Worm (Caenorhabditis elegans): ENCODE results near the gene skn-1.

Gene skn-1

DNA sequence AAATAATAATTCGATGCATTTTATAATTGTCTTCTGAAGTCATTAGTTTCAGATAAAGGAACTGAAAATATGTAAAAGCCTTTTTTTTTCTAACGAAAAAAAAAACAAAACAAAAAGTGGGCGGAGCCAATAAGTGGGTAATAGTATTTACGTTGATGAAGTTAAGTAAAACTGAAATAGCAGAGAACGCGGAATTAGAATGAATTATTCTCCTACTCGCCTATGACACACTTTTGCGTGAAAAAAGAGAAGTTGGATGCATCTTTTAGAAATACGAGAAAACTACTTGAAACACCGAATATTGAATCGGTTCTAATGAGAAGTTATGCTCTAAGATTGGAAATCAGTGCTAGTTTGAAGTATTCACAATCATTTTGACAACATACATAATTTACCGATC is 40.5 kb downstream of the skn-1 start, which contains the start of gene srsx-16 (continued):
- no peak for TF ChIP-seq D2030.7 (GFP tag; IDR thresholded peaks at IDR 0.05)
- TF ChIP-seq nhr-80 (tag; optimal IDR thresholded peaks at IDR 0.05): no peak
- TF ChIP-seq chd-7 (tag; optimal IDR thresholded peaks at IDR 0.05): no peak
- no peak for TF ChIP-seq Y79H2A.3 (GFP tag; conservative IDR thresholded peaks at IDR 0.05)

DNA sequence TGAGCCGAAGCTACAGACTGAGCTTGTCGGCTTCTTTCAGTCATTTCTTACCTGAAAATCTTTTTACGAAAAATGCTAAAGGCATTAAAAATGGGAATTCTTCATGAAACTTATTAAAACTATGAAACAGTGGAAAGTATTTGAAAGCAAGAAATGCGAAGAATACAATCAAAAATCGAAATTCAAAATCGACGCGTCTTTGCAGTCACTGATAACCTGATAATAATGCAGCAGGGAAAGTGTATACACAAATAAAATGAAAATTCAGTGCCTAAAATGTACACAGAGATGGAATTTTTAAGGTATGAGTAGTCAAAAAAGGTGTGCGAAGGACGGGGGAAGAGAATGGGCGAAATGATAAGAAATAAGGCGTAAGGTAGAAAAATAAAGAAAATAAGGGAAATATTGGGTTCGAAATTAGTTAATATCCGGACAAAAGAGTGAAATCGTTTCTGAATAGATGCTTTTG is 45.6 kb downstream of the skn-1 start, which contains the start of gene C39H7.4:
C39H7.4 (minus strand) TSS at position 51 of the 469 bp plus-strand sequence.
- TF ChIP-seq akir-1 (GFP tag; optimal IDR thresholded peaks at IDR 0.05): no peak
- TF ChIP-seq ztf-22 (GFP tag; optimal IDR thresholded peaks at IDR 0.05): no peak
- TF ChIP-seq B0261.1 (tag; optimal IDR thresholded peaks at IDR 0.05): no peak
- TF ChIP-seq Y67H2A.10 (GFP tag; conservative IDR thresholded peaks at IDR 0.05): no peak
- peak; percentile 89 for TF ChIP-seq nhr-80 (tag; optimal IDR thresholded peaks at IDR 0.05)
- TF ChIP-seq F57A8.1 (GFP tag; optimal IDR thresholded peaks at IDR 0.05): no peak

DNA sequence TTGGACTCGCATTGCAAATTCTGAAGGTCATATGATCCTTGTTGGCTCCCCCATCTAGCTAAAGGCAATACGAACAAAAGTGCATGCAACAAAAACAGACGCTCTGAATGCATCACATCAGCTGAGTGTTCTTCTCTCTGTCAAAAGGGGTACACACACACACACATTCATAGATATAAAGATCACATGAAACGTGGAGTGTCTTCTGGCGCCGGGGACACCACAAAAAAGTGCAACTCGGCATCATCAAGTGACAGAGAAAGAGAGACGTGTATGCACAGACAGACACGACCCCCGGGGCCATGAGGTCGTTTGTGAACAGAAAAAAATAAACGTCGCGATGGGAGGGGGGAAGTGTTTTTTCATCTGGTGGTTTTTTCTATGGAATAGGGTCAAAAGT is 52.8 kb downstream of the skn-1 start:
- TF ChIP-seq attf-5 (GFP tag; optimal IDR thresholded peaks at IDR 0.05): peak; percentile 76
- no peak for TF ChIP-seq egl-44 (GFP tag; IDR thresholded peaks at IDR 0.05)
- TF ChIP-seq dox-1 (GFP tag; IDR thresholded peaks at IDR 0.05): peak; percentile 72
- TF ChIP-seq hmg-1.2 (GFP tag; IDR thresholded peaks at IDR 0.05): peak; percentile 49; the same call in 1 of the 2 replicates
- peak; percentile 18; the same call in 1 of the 2 replicates for TF ChIP-seq mcd-1 (GFP tag; IDR thresholded peaks at IDR 0.05)
- TF ChIP-seq F10E7.11 (tag; optimal IDR thresholded peaks at IDR 0.05): no peak
- TF ChIP-seq nhr-80 (tag; optimal IDR thresholded peaks at IDR 0.05): peak; percentile 6
- 0 out of 2 replicates have a peak, but pooled peaks have one; percentile 17 for TF ChIP-seq ekl-4 (GFP tag; IDR thresholded peaks at IDR 0.05)
- 0 out of 2 replicates have a peak, but pooled peaks have one; percentile 41 for TF ChIP-seq pbrm-1 (GFP tag; IDR thresholded peaks at IDR 0.05)
- TF ChIP-seq ceh-27 (GFP tag; optimal IDR thresholded peaks at IDR 0.05): peak; percentile 77
- no peak for TF ChIP-seq snpc-1.3 (tag; optimal IDR thresholded peaks at IDR 0.05; ENCODE audit: insufficient read depth)
- TF ChIP-seq let-526 (GFP tag; IDR thresholded peaks at IDR 0.05): peak; percentile 60; the same call in 1 of the 2 replicates
- no peak for TF ChIP-seq aptf-2 (GFP tag; conservative IDR thresholded peaks at IDR 0.05)
- peak; percentile 93 for TF ChIP-seq K12H6.12 (tag; optimal IDR thresholded peaks at IDR 0.05)
- TF ChIP-seq ztf-26 (tag; optimal IDR thresholded peaks at IDR 0.05): no peak
- TF ChIP-seq F23B12.7 (tag; optimal IDR thresholded peaks at IDR 0.05; ENCODE audit: insufficient read depth): peak; percentile 1
- peak; percentile 46 for TF ChIP-seq ztf-22 (GFP tag; optimal IDR thresholded peaks at IDR 0.05)
- TF ChIP-seq madf-10 (tag; optimal IDR thresholded peaks at IDR 0.05): peak; percentile 43
- no peak for TF ChIP-seq zim-3 (tag; optimal IDR thresholded peaks at IDR 0.05)
- TF ChIP-seq ztf-25 (GFP tag; IDR thresholded peaks at IDR 0.05): no peak
- 0 out of 2 replicates have a peak, but pooled peaks have one; percentile 7 for TF ChIP-seq attf-3 (GFP tag; conservative IDR thresholded peaks at IDR 0.05)
- no peak for TF ChIP-seq snpc-4 (GFP tag; optimal IDR thresholded peaks at IDR 0.05)
- peak in 3 of 4 experiments; percentile 13 to 62 (median 31) for TF ChIP-seq snpc-4 (tag; optimal IDR thresholded peaks at IDR 0.05)
- peak; percentile 54 for TF ChIP-seq lin-40 (tag; optimal IDR thresholded peaks at IDR 0.05)
- peak; percentile 34 for TF ChIP-seq lin-54 (GFP tag; optimal IDR thresholded peaks at IDR 0.05)
- no peak for TF ChIP-seq Y53F4B.3 (GFP tag; IDR thresholded peaks at IDR 0.05)
- peak in 1 of 3 experiments; percentile 3 for TF ChIP-seq lin-35 (GFP tag; optimal IDR thresholded peaks at IDR 0.05)
- peak; percentile 60 for TF ChIP-seq F52B5.7 (tag; optimal IDR thresholded peaks at IDR 0.05)
- TF ChIP-seq zfh-2 (GFP tag; conservative IDR thresholded peaks at IDR 0.05): peak; percentile 94
- TF ChIP-seq cebp-1 (GFP tag; IDR thresholded peaks at IDR 0.05): 0 out of 2 replicates have a peak, but pooled peaks have one; percentile 45
- TF ChIP-seq cebp-1 (tag; optimal IDR thresholded peaks at IDR 0.05): peak; percentile 83
- TF ChIP-seq K11D2.4 (GFP tag; IDR thresholded peaks at IDR 0.05): peak; percentile 70; the same call in 1 of the 2 replicates
- no peak for TF ChIP-seq ceh-79 (tag; optimal IDR thresholded peaks at IDR 0.05)
- TF ChIP-seq rec-8 (tag; optimal IDR thresholded peaks at IDR 0.05): no peak
- 0 out of 2 replicates have a peak, but pooled peaks have one; percentile 7 for TF ChIP-seq egrh-3 (GFP tag; IDR thresholded peaks at IDR 0.05)
- no peak for TF ChIP-seq F49E8.2 (tag; optimal IDR thresholded peaks at IDR 0.05; ENCODE audit: insufficient read depth)

Measured in whole organism, young adult.